Worm (Caenorhabditis elegans) whole organism, L4/young adult: ENCODE measurements around the gene pxn-1.

Source experiments
- dao-5 ChIP-seq: sonication (generic microtip); optimal IDR thresholded peaks from 2 replicates; lab custom pipeline; 2016; ENCODE audit warnings: missing genotype, missing genetic modification characterization, moderate library complexity, missing compliant biosample characterization
- him-1 ChIP-seq: sonication (generic microtip); optimal IDR thresholded peaks from 2 replicates; lab custom pipeline; 2016; ENCODE audit warnings: missing genotype, missing genetic modification reagents, missing genetic modification characterization, missing compliant biosample characterization

ce11 chrV:8507324-8507723, 12.6 kb downstream of the pxn-1 start, which contains the start of gene ZK994.6:
- TF ChIP-seq dao-5 (tag; lab: Kevin White, UChicago) (no peak), him-1 (no peak)
